Worm (Caenorhabditis elegans) whole organism, L4/young adult: ENCODE measurements around the gene ape-1.

Experiments used
- W03F9.2 ChIP-seq: fragments of 150-350 bp; optimal IDR thresholded peaks from 2 replicates; lab custom pipeline; 2014; ENCODE audit warnings: missing biosample characterization, missing genetic modification characterization
- dao-5 ChIP-seq: sonication (generic microtip); optimal IDR thresholded peaks from 2 replicates; lab custom pipeline; 2016; ENCODE audit warnings: missing genotype, missing genetic modification characterization, moderate library complexity, missing compliant biosample characterization
- him-1 ChIP-seq: sonication (generic microtip); optimal IDR thresholded peaks from 2 replicates; lab custom pipeline; 2016; ENCODE audit warnings: missing genotype, missing genetic modification reagents, missing genetic modification characterization, missing compliant biosample characterization

The ape-1 gene

DNA sequence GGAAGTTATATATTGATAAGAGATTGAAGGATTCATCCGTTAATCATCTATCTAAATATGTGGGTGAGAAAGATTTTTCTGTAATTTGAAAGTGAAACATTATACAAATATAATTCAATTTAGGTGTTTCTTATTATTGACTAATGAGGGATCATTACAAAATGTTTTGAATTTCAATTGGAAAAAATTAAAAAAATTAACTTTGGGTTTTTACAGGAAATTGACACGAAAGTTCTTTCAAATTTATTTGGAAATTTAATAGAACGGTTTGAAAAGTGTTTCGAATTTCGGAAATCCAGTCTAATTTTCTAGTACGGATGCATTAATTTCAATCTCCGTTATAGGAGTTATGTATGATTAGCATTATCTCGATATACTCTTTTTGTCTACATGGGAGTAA lies 22.6 kb upstream of the ape-1 start:
- no peak for TF ChIP-seq him-1 (tag; lab: Kevin White, UChicago)
- no peak for TF ChIP-seq W03F9.2 (tag; lab: Kevin White, UChicago)
- TF ChIP-seq dao-5 (tag; lab: Kevin White, UChicago) = no peak

DNA sequence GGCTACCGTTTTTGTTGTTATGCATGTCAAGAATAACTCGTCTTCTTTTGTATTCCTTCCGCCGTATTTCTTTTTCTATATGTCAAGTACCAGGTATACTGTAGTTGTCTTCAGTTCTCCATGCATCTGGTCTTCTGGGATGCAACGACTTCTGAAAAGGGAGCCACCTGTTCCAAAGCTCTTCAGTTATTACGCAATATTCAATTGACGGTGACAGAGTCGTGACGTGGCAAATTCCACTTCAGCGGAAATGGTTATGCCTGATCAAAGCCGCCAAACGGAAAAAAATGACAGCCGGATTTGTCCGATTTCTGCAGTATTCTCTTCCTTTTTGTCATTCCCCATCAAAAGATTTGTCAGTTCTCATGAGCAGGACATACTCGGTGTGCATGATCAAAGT lies 19.3 kb upstream of the ape-1 start:
- no peak for TF ChIP-seq W03F9.2 (tag; lab: Kevin White, UChicago)
- no peak for TF ChIP-seq him-1 (tag; lab: Kevin White, UChicago)
- TF ChIP-seq dao-5 (tag; lab: Kevin White, UChicago) = no peak

DNA sequence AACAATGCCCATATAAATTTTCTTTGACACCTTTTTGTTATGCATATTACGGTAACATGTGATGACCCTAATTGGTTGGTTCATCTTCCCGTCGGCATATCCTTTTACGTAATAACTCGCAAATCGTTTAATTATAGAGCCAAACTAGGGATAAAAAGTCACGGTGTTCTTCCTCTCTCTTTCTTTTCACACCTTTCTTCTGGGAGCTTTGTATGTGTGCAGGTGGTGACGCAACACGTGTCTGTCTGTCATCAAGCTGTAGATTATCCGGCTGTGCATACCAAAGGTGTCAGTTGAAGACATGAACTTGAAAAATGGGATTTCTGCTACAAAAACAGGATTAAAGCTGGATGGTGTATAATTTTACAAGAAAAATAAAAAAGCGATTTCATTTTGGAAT lies 15.2 kb upstream of the ape-1 start:
- TF ChIP-seq him-1 (tag; lab: Kevin White, UChicago) = no peak
- TF ChIP-seq dao-5 (tag; lab: Kevin White, UChicago) = no peak
- TF ChIP-seq W03F9.2 (tag; lab: Kevin White, UChicago) = no peak

DNA sequence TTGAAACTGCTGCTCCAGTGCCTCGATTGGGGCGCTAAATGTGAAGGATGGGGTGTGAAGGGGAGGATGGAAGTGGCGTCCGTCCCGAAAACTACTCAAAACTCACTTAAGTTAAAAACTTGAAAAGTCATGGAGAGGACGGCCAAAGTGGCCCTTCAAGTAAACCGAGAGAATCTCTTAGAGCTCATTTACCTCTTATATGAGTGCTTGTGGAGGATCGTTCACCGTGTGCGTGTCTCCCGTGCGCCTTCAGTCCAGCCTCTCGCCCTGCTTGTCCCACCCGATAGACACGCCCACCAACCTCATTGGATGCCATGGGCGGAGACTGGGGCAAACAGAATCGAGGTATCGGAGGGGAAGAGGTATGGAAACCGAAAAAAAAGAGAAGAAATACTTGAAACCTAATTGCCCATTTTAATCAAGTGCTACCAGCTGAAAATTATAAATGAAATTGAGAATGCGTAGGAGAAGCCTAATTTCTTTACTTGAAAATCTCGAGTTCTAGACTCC lies 10.8 kb upstream of the ape-1 start, which contains the start of gene ceh-27:
ceh-27 (minus strand) TSS at position 228 of the 510 bp plus-strand sequence.
- no peak for TF ChIP-seq dao-5 (tag; lab: Kevin White, UChicago)
- TF ChIP-seq W03F9.2 (tag; lab: Kevin White, UChicago) = no peak
- TF ChIP-seq him-1 (tag; lab: Kevin White, UChicago) = no peak

DNA sequence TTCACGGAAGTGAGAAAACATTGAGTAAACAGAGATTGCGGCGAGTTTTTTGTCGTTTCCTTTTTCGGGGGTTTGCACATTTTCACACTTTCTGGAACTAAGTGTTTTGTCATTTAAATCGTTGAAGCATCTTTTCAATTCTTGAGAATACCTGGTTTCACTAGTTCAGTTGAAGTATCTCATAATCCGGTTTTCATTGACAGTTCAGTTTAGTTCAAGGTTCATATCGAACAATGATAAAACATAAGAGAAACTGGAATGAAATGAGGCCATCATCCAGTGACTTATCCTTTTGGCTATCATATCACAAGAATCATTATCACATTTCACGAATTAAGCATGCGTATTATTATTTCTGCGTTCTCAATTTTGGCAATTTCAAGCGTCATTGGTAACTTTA lies 8.6 kb upstream of the ape-1 start, which contains the start of gene F46F3.3:
F46F3.3 (plus strand) TSS at position 301 of the 400 bp plus-strand sequence.
- TF ChIP-seq W03F9.2 (tag; lab: Kevin White, UChicago) (no peak), him-1 (tag; lab: Kevin White, UChicago) (no peak), dao-5 (tag; lab: Kevin White, UChicago) (no peak)

DNA sequence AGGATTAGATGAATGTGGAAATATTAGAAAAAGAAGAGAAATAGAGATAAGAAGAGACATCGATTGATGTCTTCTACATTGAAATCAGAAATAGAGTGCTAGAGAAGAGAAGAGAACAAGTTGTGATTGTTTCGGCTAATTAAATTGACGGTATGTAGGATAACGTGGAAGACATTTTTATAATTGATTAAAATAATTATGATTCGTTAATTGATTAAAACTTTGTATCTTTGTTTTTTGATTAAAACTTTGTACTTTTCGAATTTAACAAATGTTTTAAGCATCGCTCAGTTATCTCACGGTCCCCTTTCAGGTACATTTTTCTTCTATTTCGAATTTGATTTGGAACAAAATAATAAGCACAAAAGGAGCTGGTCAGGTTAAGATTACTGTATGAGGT lies 3.2 kb upstream of the ape-1 start, which contains the start of gene lgc-44:
lgc-44 (minus strand) TSS at position 101 of the 400 bp plus-strand sequence.
- TF ChIP-seq W03F9.2 (tag; lab: Kevin White, UChicago) (no peak), him-1 (tag; lab: Kevin White, UChicago) (no peak), dao-5 (tag; lab: Kevin White, UChicago) (no peak)

DNA sequence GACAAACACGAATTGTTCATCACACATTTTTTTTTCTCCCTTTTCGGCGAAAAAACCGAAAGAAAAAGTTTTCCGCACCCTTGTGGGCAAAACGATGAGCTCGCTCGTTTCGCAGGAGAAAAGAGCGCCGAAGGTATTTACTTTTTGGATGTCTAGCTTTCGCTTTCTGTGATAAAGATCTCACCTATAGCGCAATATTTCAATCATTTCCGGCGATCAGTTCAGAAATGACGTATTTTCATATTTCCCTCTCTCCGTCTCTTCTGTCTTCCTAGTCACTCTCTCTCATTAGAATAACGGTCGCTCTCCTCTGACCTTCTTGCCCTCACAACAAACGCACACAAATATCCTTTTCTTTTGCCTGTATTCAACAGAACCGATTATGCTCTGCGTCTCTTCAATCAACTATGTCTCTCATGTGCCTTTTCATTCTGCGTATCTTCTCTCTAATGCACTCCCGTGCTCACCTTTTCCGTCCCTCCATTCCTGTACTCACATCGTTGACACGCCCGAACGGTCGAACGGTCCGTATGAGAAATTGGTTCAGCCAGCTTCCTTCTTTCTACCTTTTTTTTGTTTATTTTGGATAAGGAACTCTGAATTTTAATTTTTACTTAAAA lies 1.9 kb upstream of the ape-1 start:
- TF ChIP-seq dao-5 (tag; lab: Kevin White, UChicago) (no peak), him-1 (tag; lab: Kevin White, UChicago) (no peak), W03F9.2 (tag; lab: Kevin White, UChicago) (no peak)

DNA sequence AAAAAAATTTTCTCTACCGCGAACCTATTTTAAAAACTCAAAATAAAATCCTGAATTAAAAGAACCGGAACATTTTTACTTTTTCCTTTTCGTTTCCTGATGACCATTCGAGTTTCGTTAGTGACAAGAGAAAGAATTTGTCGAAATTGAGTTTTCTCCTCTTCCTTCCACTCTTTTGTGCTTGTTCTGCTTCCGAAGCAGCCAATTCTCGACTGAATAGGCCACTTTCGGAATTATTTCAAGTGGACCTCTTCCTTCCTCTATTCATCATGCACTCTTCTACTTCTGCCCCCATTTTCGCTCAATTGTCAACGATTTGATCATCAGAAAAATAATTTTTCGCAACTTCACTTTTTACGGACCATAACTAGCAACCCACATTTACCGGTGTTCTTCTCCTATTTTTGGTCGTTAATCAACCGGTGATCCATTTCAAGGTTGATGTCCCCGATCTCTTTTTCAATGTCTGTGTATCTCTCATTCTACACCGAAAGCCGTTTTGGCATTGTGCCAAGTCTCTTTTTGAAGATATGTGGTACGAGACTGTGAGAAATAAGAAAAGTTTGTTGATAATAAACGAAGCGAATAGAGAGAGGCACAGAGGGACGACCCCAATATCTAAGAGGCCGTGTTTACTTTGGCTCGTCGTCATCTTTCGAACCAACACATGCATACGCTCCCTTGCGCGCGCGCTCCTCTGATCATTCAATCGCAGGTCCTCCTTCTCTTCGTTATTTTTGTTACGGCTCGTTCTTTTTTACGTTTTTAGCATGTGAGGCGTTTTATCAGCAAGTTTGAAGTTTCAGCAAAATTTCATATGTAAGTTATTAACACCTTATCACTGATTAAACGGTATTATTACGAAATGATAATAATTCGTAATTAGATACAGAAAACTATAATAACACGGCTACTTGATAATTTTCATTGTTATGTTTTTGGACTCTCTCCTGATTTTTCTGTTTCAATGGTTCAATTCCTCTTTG lies 851 bp upstream of the ape-1 start:
- TF ChIP-seq dao-5 (tag; lab: Kevin White, UChicago) (no peak), him-1 (tag; lab: Kevin White, UChicago) (no peak), W03F9.2 (tag; lab: Kevin White, UChicago) (no peak)

DNA sequence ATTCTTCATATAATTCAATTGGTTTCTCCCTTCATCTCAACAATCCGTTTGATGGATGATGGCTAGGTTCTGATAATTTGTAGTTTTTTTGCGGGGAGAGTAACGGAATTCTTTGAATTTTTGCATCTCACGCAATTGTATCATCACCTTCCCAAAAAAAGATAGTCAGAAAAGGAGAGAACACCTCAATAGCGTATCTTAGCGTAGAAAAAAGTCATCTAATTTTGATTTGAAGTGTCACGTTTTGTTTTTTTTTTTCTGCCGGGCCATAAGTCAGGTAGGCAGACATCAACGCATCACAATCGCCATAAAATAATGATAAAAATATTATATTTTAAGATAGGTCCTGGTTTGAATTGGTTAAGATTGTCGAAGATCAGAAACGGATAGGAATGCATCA lies 760 bp downstream of the ape-1 start:
- no peak for TF ChIP-seq W03F9.2 (tag; lab: Kevin White, UChicago)
- TF ChIP-seq dao-5 (tag; lab: Kevin White, UChicago) = no peak
- no peak for TF ChIP-seq him-1 (tag; lab: Kevin White, UChicago)

DNA sequence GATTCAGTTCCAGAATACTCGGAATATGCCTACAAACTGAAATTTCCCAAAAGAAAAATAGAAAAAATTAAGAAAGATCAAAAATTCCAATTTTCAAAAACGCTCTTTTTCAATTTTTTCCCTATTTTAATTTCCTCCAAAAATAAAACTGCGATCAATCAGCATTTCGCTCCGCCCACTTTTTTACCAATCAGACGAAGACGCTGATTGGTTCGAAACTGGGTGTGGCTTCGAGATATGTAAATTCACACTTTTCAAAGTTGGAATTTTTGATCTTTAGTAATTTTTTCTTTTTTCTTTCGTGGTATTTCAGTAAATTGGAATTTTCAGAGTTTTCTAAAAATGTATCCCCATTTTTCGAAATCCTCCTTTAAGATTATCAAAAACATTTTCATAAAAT lies 1.3 kb downstream of the ape-1 start:
- TF ChIP-seq W03F9.2 (tag; lab: Kevin White, UChicago) = no peak
- no peak for TF ChIP-seq him-1 (tag; lab: Kevin White, UChicago)
- no peak for TF ChIP-seq dao-5 (tag; lab: Kevin White, UChicago)

DNA sequence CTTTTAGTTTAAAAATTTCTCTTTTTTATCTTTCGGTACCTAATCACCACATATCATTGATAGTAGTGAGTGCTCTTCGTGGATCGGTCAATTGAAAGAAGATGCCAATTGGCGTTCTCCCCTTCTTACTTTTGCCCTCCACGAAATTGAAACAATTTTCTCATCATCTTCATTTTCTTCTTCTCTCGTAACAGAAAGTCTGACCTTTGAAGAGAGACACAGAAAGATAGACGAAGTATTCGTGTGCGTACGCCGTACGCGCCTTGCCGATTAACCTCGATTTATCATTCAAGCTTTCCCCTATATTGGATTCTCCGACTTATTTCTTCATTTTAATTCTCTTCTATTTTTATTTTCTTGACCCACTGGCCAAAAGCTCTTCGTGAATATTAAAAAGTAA lies 1.8 kb downstream of the ape-1 start:
- TF ChIP-seq him-1 (tag; lab: Kevin White, UChicago) = no peak
- no peak for TF ChIP-seq dao-5 (tag; lab: Kevin White, UChicago)
- no peak for TF ChIP-seq W03F9.2 (tag; lab: Kevin White, UChicago)

DNA sequence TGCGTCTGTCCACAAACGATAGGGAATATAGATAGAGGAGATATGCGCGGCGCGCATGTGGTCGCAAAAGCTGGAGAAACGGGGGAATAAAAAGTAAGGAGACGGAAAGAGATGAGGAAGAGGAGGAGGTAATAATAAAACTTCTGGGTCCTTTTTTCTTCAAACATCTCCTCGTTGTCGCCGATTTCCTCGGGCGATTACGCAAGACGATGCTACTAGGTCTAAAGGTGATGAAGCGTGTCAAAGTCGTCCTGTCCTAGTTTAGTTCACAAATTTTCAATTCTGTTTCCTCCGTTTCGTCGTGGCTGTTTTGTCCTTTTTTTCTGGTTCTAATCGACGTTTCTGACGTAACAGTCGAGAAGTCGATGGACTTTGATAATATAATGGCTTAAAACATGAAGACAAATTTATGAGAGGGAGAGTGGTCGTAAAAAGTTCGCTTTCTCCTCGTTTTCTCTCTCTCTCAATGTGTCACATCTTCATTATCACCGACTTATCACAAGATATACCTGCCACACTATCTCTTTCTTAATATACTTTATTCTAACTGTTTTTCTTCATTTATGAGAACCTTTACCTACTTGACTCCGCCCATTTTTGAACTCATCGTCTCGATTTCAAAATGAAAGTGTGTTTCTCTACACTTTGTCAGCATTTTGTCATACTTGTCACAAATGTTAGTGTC lies 4.9 kb downstream of the ape-1 start:
- TF ChIP-seq dao-5 (tag; lab: Kevin White, UChicago) (no peak), him-1 (tag; lab: Kevin White, UChicago) (no peak), W03F9.2 (tag; lab: Kevin White, UChicago) (no peak)
